Worm (Caenorhabditis elegans) whole organism, young adult: Measurements from ENCODE around the gene Y51A2D.13.

Experiments
- F57A8.1 ChIP-seq: fragments of 200-800 bp; sonication (Bioruptor generic); optimal IDR thresholded peaks from 2 replicates; lab custom pipeline; 2018; ENCODE audit warnings: mild to moderate bottlenecking, missing genetic modification characterization, moderate library complexity, missing compliant biosample characterization
- snpc-4 ChIP-seq, 5 experiments: fragments of 150-350 bp in 1 of 5; sonication (generic microtip) in 4 of 5; optimal IDR thresholded peaks; 2 replicates each; lab custom pipeline; 2014 to 2018; ENCODE audit warnings: missing genetic modification characterization in 5 of 5, missing biosample characterization in 3 of 5, antibody characterized with exemption in 2 of 5, mild to moderate bottlenecking in 2 of 5, missing compliant biosample characterization in 2 of 5, missing genotype in 2 of 5, moderate library complexity in 2 of 5, missing genetic modification reagents in 1 of 5
- tlf-1 ChIP-seq: fragments of 200-800 bp; sonication (Bioruptor generic); optimal IDR thresholded peaks from 2 replicates; lab custom pipeline; 2018; ENCODE audit warnings: mild to moderate bottlenecking, missing genetic modification characterization, missing compliant biosample characterization

ce11 chrV:18536015-18536414 is 43.6 kb downstream of the Y51A2D.13 start:
- TF ChIP-seq tlf-1 (GFP tag; lab: Kevin White, UChicago) (no peak), F57A8.1 (no peak), snpc-4 (GFP tag; optimal IDR thresholded peaks at IDR 0.05; lab: Kevin White, UChicago) (no peak), snpc-4 (tag; optimal IDR thresholded peaks at IDR 0.05; lab: Kevin White, UChicago) (no peak)
